Fruit fly (Drosophila melanogaster) whole organism, wandering third instar larva: ENCODE measurements around the gene atk.
A peak's percentile ranks its signal among the peaks of the same experiment; 100 is the strongest.

Experiments used
- HLH106 ChIP-seq: fragments of 200-800 bp; optimal IDR thresholded peaks from 3 replicates; lab custom pipeline; 2019; ENCODE audit warnings: missing biosample characterization, mild to moderate bottlenecking, missing genetic modification characterization, moderate library complexity
- Hnf4 ChIP-seq: fragments of 200-800 bp; sonication (Bioruptor generic); optimal IDR thresholded peaks from 2 replicates; lab custom pipeline; 2016; ENCODE audit warnings: missing biosample characterization, mild to moderate bottlenecking, missing genetic modification characterization
- Hr78 ChIP-seq: fragments of >200 bp; optimal IDR thresholded peaks from 2 replicates; lab custom pipeline; 2017; ENCODE audit warnings: missing biosample characterization, missing genetic modification characterization
- Mio ChIP-seq: sonication (Bioruptor generic); optimal IDR thresholded peaks from 2 replicates; lab custom pipeline; 2016; ENCODE audit warnings: missing biosample characterization, missing genetic modification characterization
- Myc ChIP-seq: fragments of >200 bp; optimal IDR thresholded peaks from 2 replicates; lab custom pipeline; 2017
- OdsH ChIP-seq: fragments of 200-800 bp; sonication (Bioruptor generic); optimal IDR thresholded peaks from 2 replicates; lab custom pipeline; 2016; ENCODE audit warnings: missing biosample characterization, mild to moderate bottlenecking, missing genetic modification characterization
- brk ChIP-seq: fragments of 200-800 bp; sonication (Bioruptor generic); optimal IDR thresholded peaks from 2 replicates; lab custom pipeline; 2016; ENCODE audit warnings: missing biosample characterization, mild to moderate bottlenecking, missing genetic modification characterization
- fru ChIP-seq: fragments of 200-800 bp; sonication (Bioruptor generic); optimal IDR thresholded peaks from 3 replicates; lab custom pipeline; 2016; ENCODE audit warnings: missing biosample characterization, mild to moderate bottlenecking, missing genetic modification characterization
- h ChIP-seq: fragments of 200-800 bp; sonication (Bioruptor generic); optimal IDR thresholded peaks from 3 replicates; lab custom pipeline; 2016; ENCODE audit warnings: missing biosample characterization, mild to moderate bottlenecking, missing genetic modification characterization
- lola ChIP-seq: fragments of >200 bp; optimal IDR thresholded peaks from 2 replicates; lab custom pipeline; 2017; ENCODE audit warnings: missing biosample characterization, missing genetic modification characterization
- psq ChIP-seq: fragments of 200-800 bp; sonication (Bioruptor generic); optimal IDR thresholded peaks from 3 replicates; lab custom pipeline; 2017; ENCODE audit warnings: missing biosample characterization, mild to moderate bottlenecking, missing genetic modification characterization, moderate library complexity
- usp ChIP-seq: fragments of >200 bp; optimal IDR thresholded peaks from 2 replicates; lab custom pipeline; 2017; ENCODE audit warnings: missing biosample characterization, missing genetic modification characterization

dm6 chr3L:20497124-20497996 is 32.7 kb upstream of the atk start, which contains the start of gene CG32425:
- TF ChIP-seq Mio: no peak
- peak; percentile 25 for TF ChIP-seq fru (GFP tag; lab: Kevin White, UChicago)
- TF ChIP-seq Hr78 (GFP tag; lab: Kevin White, UChicago): no peak
- no peak for TF ChIP-seq Hnf4 (GFP tag; lab: Kevin White, UChicago)
- TF ChIP-seq brk: no peak
- TF ChIP-seq h: peak; percentile 24
- TF ChIP-seq HLH106 (tag; lab: Kevin White, UChicago): peak; percentile 4
- TF ChIP-seq psq: peak; percentile 67
- no peak for TF ChIP-seq lola (GFP tag; lab: Kevin White, UChicago)
- no peak for TF ChIP-seq OdsH (GFP tag; lab: Kevin White, UChicago)
- no peak for TF ChIP-seq usp (GFP tag; lab: Kevin White, UChicago)
- TF ChIP-seq Myc (lab: Kevin White, UChicago): peak; percentile 18
